Fruit fly (Drosophila melanogaster): ENCODE results near the gene CG8132.

CG8132 gene

dm6 chr3R:9430344-9431253 lies 29.3 kb downstream of the CG8132 start (continued):
- TF ChIP-seq Gsc (GFP tag; IDR thresholded peaks at IDR 0.05) (no peak), Dfd (GFP tag; optimal IDR thresholded peaks at IDR 0.05) (no peak), jumu (GFP tag; optimal IDR thresholded peaks at IDR 0.05) (no peak), CG13424 (tag; optimal IDR thresholded peaks at IDR 0.05) (peak; percentile 41), zf30C (GFP tag; optimal IDR thresholded peaks at IDR 0.05) (no peak), CG14050 (GFP tag; IDR thresholded peaks at IDR 0.05) (no peak; the same call in 2 of the 3 replicates), Elba2 (GFP tag; optimal IDR thresholded peaks at IDR 0.05) (no peak), Adf1 (GFP tag; IDR thresholded peaks at IDR 0.05) (no peak), E2f2 (GFP tag; IDR thresholded peaks at IDR 0.05) (no peak), zfh1 (GFP tag; IDR thresholded peaks at IDR 0.05) (no peak), CG9797 (GFP tag; optimal IDR thresholded peaks at IDR 0.05) (no peak), CG6813 (GFP tag; optimal IDR thresholded peaks at IDR 0.05) (no peak), z (GFP tag; IDR thresholded peaks at IDR 0.05) (no peak), Deaf1 (tag; optimal IDR thresholded peaks at IDR 0.05) (peak; percentile 23), dati (GFP tag; IDR thresholded peaks at IDR 0.05) (no peak), Mrtf (GFP tag; IDR thresholded peaks at IDR 0.05) (0 out of 3 replicates have a peak, but pooled peaks have one; percentile 31), CG15011 (GFP tag; optimal IDR thresholded peaks at IDR 0.05) (no peak), lbe (GFP tag; optimal IDR thresholded peaks at IDR 0.05) (no peak), CG11560 (tag; IDR thresholded peaks at IDR 0.05) (no peak), HLHmδ (GFP tag; optimal IDR thresholded peaks at IDR 0.05) (no peak), Ets65A (GFP tag) (no peak), CTCF (GFP tag; optimal IDR thresholded peaks at IDR 0.05) (no peak), Drgx (GFP tag; IDR thresholded peaks at IDR 0.05) (peak; percentile 53), nerfin-2 (GFP tag; IDR thresholded peaks at IDR 0.05; ENCODE audit: partially characterized antibody) (no peak), CG2120 (GFP tag; optimal IDR thresholded peaks at IDR 0.05) (peak; percentile 63), stwl (tag; optimal IDR thresholded peaks at IDR 0.05) (no peak), CG15073 (GFP tag; optimal IDR thresholded peaks at IDR 0.05) (no peak), pho (GFP tag; optimal IDR thresholded peaks at IDR 0.05) (peak; percentile 12), D (optimal IDR thresholded peaks at IDR 0.05) (no peak), D (GFP tag; optimal IDR thresholded peaks at IDR 0.05) (no peak), CG11085 (GFP tag; IDR thresholded peaks at IDR 0.05) (no peak), trem (tag; optimal IDR thresholded peaks at IDR 0.05) (no peak), B-H2 (GFP tag; optimal IDR thresholded peaks at IDR 0.05) (no peak), CG12659 (GFP tag; optimal IDR thresholded peaks at IDR 0.05) (peak; percentile 36), Ada2b (GFP tag; IDR thresholded peaks at IDR 0.05) (0 out of 2 replicates have a peak, but pooled peaks have one; percentile 32), CG3838 (GFP tag; optimal IDR thresholded peaks at IDR 0.05) (peak; percentile 9), bowl (GFP tag; IDR thresholded peaks at IDR 0.05) (no peak), ap (GFP tag; IDR thresholded peaks at IDR 0.05) (no peak), crol (GFP tag; IDR thresholded peaks at IDR 0.05) (no peak), Abd-B (GFP tag; optimal IDR thresholded peaks at IDR 0.05) (no peak), CG43689 (GFP tag; IDR thresholded peaks at IDR 0.05) (no peak), Sry-β (GFP tag; optimal IDR thresholded peaks at IDR 0.05) (no peak), NfI (GFP tag; optimal IDR thresholded peaks at IDR 0.05) (peak; percentile 50), en (GFP tag; optimal IDR thresholded peaks at IDR 0.05) (no peak), CG9876 (GFP tag; optimal IDR thresholded peaks at IDR 0.05) (no peak), tx (GFP tag; optimal IDR thresholded peaks at IDR 0.05) (peak; percentile 7), CG5953 (GFP tag; IDR thresholded peaks at IDR 0.05) (no peak), Gug (GFP tag; IDR thresholded peaks at IDR 0.05) (no peak)
